Worm (Caenorhabditis elegans) whole organism, early embryonic: ENCODE results near the gene F55A11.11.
A peak's percentile ranks its signal among the peaks of the same experiment; 100 is the strongest.

ENCODE experiments used
- B0310.2 ChIP-seq: sonication (generic microtip); optimal IDR thresholded peaks from 2 replicates; lab custom pipeline; 2016; ENCODE audit warnings: mild to moderate bottlenecking, missing genetic modification characterization, missing compliant biosample characterization
- F13C5.2 ChIP-seq: sonication (generic microtip); optimal IDR thresholded peaks from 2 replicates; lab custom pipeline; 2017; ENCODE audit warnings: mild to moderate bottlenecking, missing genetic modification characterization, inconsistent platforms, missing compliant biosample characterization
- aly-1 ChIP-seq: sonication (generic microtip); optimal IDR thresholded peaks from 2 replicates; lab custom pipeline; 2016; ENCODE audit warnings: missing genetic modification characterization, missing compliant biosample characterization
- ama-1 ChIP-seq: fragments of 150-350 bp; optimal IDR thresholded peaks from 2 replicates; lab custom pipeline; 2014
- ceh-13 ChIP-seq: fragments of 200-800 bp; sonication (Bioruptor generic); optimal IDR thresholded peaks from 2 replicates; lab custom pipeline; 2018; ENCODE audit warnings: mild to moderate bottlenecking, missing genetic modification characterization, missing compliant biosample characterization
- ceh-36 ChIP-seq: sonication (generic microtip); optimal IDR thresholded peaks from 2 replicates; lab custom pipeline; 2016; ENCODE audit warnings: missing genetic modification characterization, inconsistent platforms, missing compliant biosample characterization
- ets-7 ChIP-seq: sonication (generic microtip); optimal IDR thresholded peaks from 2 replicates; lab custom pipeline; 2016; ENCODE audit warnings: missing genotype, missing genetic modification characterization, missing compliant biosample characterization
- flt-1 ChIP-seq: fragments of 200-800 bp; sonication (Bioruptor generic); IDR thresholded peaks from 2 replicates; pipeline ENCODE4 v1.3.6; 2022; ENCODE audit warnings: missing genetic modification characterization, missing compliant biosample characterization
- hmbx-1 ChIP-seq: sonication (generic microtip); optimal IDR thresholded peaks from 2 replicates; lab custom pipeline; 2016; ENCODE audit warnings: mild to moderate bottlenecking, missing genetic modification characterization, missing compliant biosample characterization
- hmg-4 ChIP-seq: fragments of 200-800 bp; sonication (Bioruptor generic); optimal IDR thresholded peaks from 2 replicates; lab custom pipeline; 2018; ENCODE audit warnings: mild to moderate bottlenecking, missing genetic modification characterization, missing compliant biosample characterization
- hnd-1 ChIP-seq: sonication (generic microtip); optimal IDR thresholded peaks from 2 replicates; lab custom pipeline; 2016; ENCODE audit warnings: missing genetic modification characterization, missing compliant biosample characterization
- pes-1 ChIP-seq: fragments of 200-800 bp; sonication (Bioruptor generic); IDR thresholded peaks from 2 replicates; pipeline ENCODE4 v1.3.6; 2022; ENCODE audit warnings: missing genetic modification reagents, missing genetic modification characterization, missing compliant biosample characterization
- scrt-1 ChIP-seq: fragments of 200-800 bp; sonication (Bioruptor generic); IDR thresholded peaks from 2 replicates; pipeline ENCODE4 v1.3.6; 2022; ENCODE audit warnings: missing genetic modification characterization, missing compliant biosample characterization
- sea-1 ChIP-seq: fragments of 200-800 bp; sonication (Bioruptor generic); conservative IDR thresholded peaks from 2 replicates; pipeline ENCODE4 v1.3.6; 2022; ENCODE audit warnings: missing genetic modification characterization, missing compliant biosample characterization
- tbx-11 ChIP-seq: fragments of 200-800 bp; sonication (Bioruptor generic); IDR thresholded peaks from 2 replicates; pipeline ENCODE4 v1.3.6; 2022; ENCODE audit warnings: missing genetic modification characterization, missing compliant biosample characterization
- tbx-37 ChIP-seq: fragments of 200-800 bp; sonication (Bioruptor generic); conservative IDR thresholded peaks from 2 replicates; pipeline ENCODE4 v1.3.6; 2022; ENCODE audit warnings: missing genetic modification reagents, missing genetic modification characterization, missing compliant biosample characterization
- tra-4 ChIP-seq: sonication (generic microtip); optimal IDR thresholded peaks from 2 replicates; lab custom pipeline; 2017; ENCODE audit warnings: missing genetic modification characterization, missing compliant biosample characterization

Gene F55A11.11

ce11 chrV:11751480-11751879 is 31.5 kb upstream of the F55A11.11 start:
- TF ChIP-seq scrt-1 (no peak), F13C5.2 (tag; lab: Kevin White, UChicago) (no peak), pes-1 (no peak), tbx-11 (GFP tag; lab: Robert Waterston, UW) (no peak), hnd-1 (no peak), tra-4 (tag; lab: Kevin White, UChicago) (no peak)

ce11 chrV:11755848-11756247 is 27.1 kb upstream of the F55A11.11 start:
- TF ChIP-seq aly-1 (no peak), ceh-13 (GFP tag; lab: Kevin White, UChicago) (no peak), hmg-4 (GFP tag; lab: Kevin White, UChicago) (no peak), F13C5.2 (tag; lab: Kevin White, UChicago) (no peak), B0310.2 (tag; lab: Kevin White, UChicago) (no peak), tbx-11 (GFP tag; lab: Robert Waterston, UW) (no peak), scrt-1 (no peak), tbx-37 (no peak), hmbx-1 (tag; lab: Kevin White, UChicago) (no peak), ceh-36 (tag; lab: Kevin White, UChicago) (no peak), flt-1 (GFP tag; lab: Robert Waterston, UW) (no peak)

- TF ChIP-seq flt-1 (GFP tag; lab: Robert Waterston, UW) (no peak), aly-1 (no peak), hmbx-1 (tag; lab: Kevin White, UChicago) (no peak), ceh-36 (tag; lab: Kevin White, UChicago) (no peak), tra-4 (tag; lab: Kevin White, UChicago) (no peak), tbx-37 (no peak), ceh-13 (GFP tag; lab: Kevin White, UChicago) (no peak), hnd-1 (no peak), scrt-1 (no peak), tbx-11 (GFP tag; lab: Robert Waterston, UW) (no peak), ets-7 (tag; lab: Kevin White, UChicago) (no peak), pes-1 (no peak), B0310.2 (tag; lab: Kevin White, UChicago) (no peak)
These were observed 25.6 kb upstream of the F55A11.11 start, which contains the start of gene smoc-1 for ce11 chrV:11757358-11757757. TSS of gene smoc-1 (plus strand) at chrV:11757658.

- TF ChIP-seq ama-1 (lab: Kevin White, UChicago) = no peak
- TF ChIP-seq B0310.2 (tag; lab: Kevin White, UChicago) = no peak
These were observed 24.3 kb upstream of the F55A11.11 start, which contains the start of gene T04F3.3 for ce11 chrV:11758635-11759034. TSS of gene T04F3.3 (plus strand) at chrV:11758935.

ce11 chrV:11760371-11760770 is 22.6 kb upstream of the F55A11.11 start, which contains the start of gene T04F3.5:
TSS of gene T04F3.5 (plus strand) at chrV:11760671.
- TF ChIP-seq hnd-1 = no peak
- TF ChIP-seq sea-1 = no peak
- no peak for TF ChIP-seq tbx-11 (GFP tag; lab: Robert Waterston, UW)
- no peak for TF ChIP-seq tbx-37
- TF ChIP-seq ama-1 (lab: Kevin White, UChicago) = no peak
- TF ChIP-seq B0310.2 (tag; lab: Kevin White, UChicago) = no peak

ce11 chrV:11762863-11763262 is 20.1 kb upstream of the F55A11.11 start, which contains the start of gene T04F3.4:
TSS of gene T04F3.4 (minus strand) at chrV:11763049.
- no peak for TF ChIP-seq hmg-4 (GFP tag; lab: Kevin White, UChicago)
- no peak for TF ChIP-seq hmbx-1 (tag; lab: Kevin White, UChicago)
- TF ChIP-seq B0310.2 (tag; lab: Kevin White, UChicago) = no peak
- no peak for TF ChIP-seq ama-1 (lab: Kevin White, UChicago)
- no peak for TF ChIP-seq aly-1
- TF ChIP-seq ceh-13 (GFP tag; lab: Kevin White, UChicago) = no peak
- TF ChIP-seq pes-1 = no peak
- TF ChIP-seq flt-1 (GFP tag; lab: Robert Waterston, UW) = no peak
- TF ChIP-seq sea-1 = no peak
- TF ChIP-seq ets-7 (tag; lab: Kevin White, UChicago) = no peak
- no peak for TF ChIP-seq F13C5.2 (tag; lab: Kevin White, UChicago)
- TF ChIP-seq tbx-11 (GFP tag; lab: Robert Waterston, UW) = no peak
- no peak for TF ChIP-seq tra-4 (tag; lab: Kevin White, UChicago)
- TF ChIP-seq tbx-37 = no peak
- no peak for TF ChIP-seq scrt-1
- no peak for TF ChIP-seq hnd-1

ce11 chrV:11764373-11764954 is 18.5 kb upstream of the F55A11.11 start, which contains the start of the genes F55A11.1 and syx-5:
TSS of gene F55A11.1 (minus strand) at chrV:11764385.
TSS of gene syx-5 (plus strand) at chrV:11764904.
- TF ChIP-seq hmg-4 (GFP tag; lab: Kevin White, UChicago) (no peak), F13C5.2 (tag; lab: Kevin White, UChicago) (peak; percentile 64), hmbx-1 (tag; lab: Kevin White, UChicago) (no peak), B0310.2 (tag; lab: Kevin White, UChicago) (no peak), tbx-37 (no peak), sea-1 (no peak)

- no peak for TF ChIP-seq F13C5.2 (tag; lab: Kevin White, UChicago)
- TF ChIP-seq pes-1 = no peak
- TF ChIP-seq ceh-36 (tag; lab: Kevin White, UChicago) = no peak
- TF ChIP-seq B0310.2 (tag; lab: Kevin White, UChicago) = no peak
- no peak for TF ChIP-seq tbx-11 (GFP tag; lab: Robert Waterston, UW)
- TF ChIP-seq hmg-4 (GFP tag; lab: Kevin White, UChicago) = no peak
- no peak for TF ChIP-seq flt-1 (GFP tag; lab: Robert Waterston, UW)
These were observed 15.9 kb upstream of the F55A11.11 start, which contains the start of gene sel-11 for ce11 chrV:11767028-11767427. TSS of gene sel-11 (plus strand) at chrV:11767328.
